Fruit fly (Drosophila melanogaster) Kc167 (cell line): Measurements from ENCODE around the gene Tim17a1.

ENCODE experiments used
- Myc ChIP-seq: fragments of >200 bp; optimal IDR thresholded peaks from 2 replicates; lab custom pipeline; 2017; ENCODE audit warnings: missing external identifiers
- h ChIP-seq: fragments of >200 bp; optimal IDR thresholded peaks from 3 replicates; lab custom pipeline; 2018; ENCODE audit warnings: missing external identifiers
- insv ChIP-seq: fragments of >200 bp; optimal IDR thresholded peaks from 3 replicates; lab custom pipeline; 2018; ENCODE audit warnings: missing external identifiers
- psq ChIP-seq: fragments of >200 bp; optimal IDR thresholded peaks from 2 replicates; lab custom pipeline; 2017; ENCODE audit warnings: missing external identifiers

DNA sequence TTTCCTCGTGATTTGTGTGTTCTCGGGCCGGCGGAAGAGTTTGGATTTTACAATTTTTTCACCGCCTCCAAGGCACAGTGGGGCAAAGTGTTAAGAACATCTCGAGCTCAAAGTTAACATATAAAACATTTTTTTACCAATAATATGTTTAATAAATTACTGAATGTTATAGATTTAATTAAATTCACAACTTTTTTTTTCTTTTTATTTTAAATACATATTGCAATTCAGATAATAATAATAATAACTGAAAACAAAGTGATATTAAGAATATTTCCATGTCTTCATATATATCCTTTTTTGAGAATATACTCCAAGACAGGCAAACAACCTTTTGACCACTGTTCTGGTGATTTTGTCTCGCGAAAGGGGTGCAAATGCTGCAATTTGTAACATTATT, 18.5 kb downstream of the Tim17a1 start:
- TF ChIP-seq Myc (lab: Kevin White, UChicago) (no peak), psq (lab: Kevin White, UChicago) (no peak), h (lab: Kevin White, UChicago) (no peak), insv (lab: Kevin White, UChicago) (no peak)
